Worm (Caenorhabditis elegans): ENCODE data around the gene inso-1.

ce11 chrX:1309446-1309845, 9.5 kb downstream of the inso-1 start:
- TF ChIP-seq ces-1 (GFP tag; optimal IDR thresholded peaks at IDR 0.05) (no peak), rnt-1 (tag; optimal IDR thresholded peaks at IDR 0.05) (no peak)

Data from whole organism, L1 larva.